Worm (Caenorhabditis elegans) whole organism, L4 larva: ENCODE results near the gene F22B5.5.

Source experiments
- Y48G9A.11 ChIP-seq: fragments of 200-800 bp; sonication (Bioruptor generic); IDR thresholded peaks from 2 replicates; pipeline ENCODE4 v1.3.6; 2022; ENCODE audit warnings: missing genetic modification reagents, missing genetic modification characterization, missing compliant biosample characterization
- ceh-20 ChIP-seq: fragments of 200-800 bp; sonication (Bioruptor generic); IDR thresholded peaks from 2 replicates; pipeline ENCODE4 v1.3.6; 2022; ENCODE audit warnings: missing genetic modification reagents, missing genetic modification characterization, missing compliant biosample characterization
- nhr-76 ChIP-seq: fragments of 150-350 bp; optimal IDR thresholded peaks from 2 replicates; lab custom pipeline; 2014; ENCODE audit warnings: missing biosample characterization, missing genetic modification characterization

ce11 chrII:8440792-8441191 lies 13.6 kb downstream of the F22B5.5 start:
- no peak for TF ChIP-seq ceh-20 (GFP tag; lab: Robert Waterston, UW)
- no peak for TF ChIP-seq nhr-76 (tag; lab: Kevin White, UChicago)
- no peak for TF ChIP-seq Y48G9A.11
